Worm (Caenorhabditis elegans): ENCODE data around the gene dep-1.

ce11 chrII:9029218-9029672 is 9.6 kb upstream of the dep-1 start, which contains the start of gene F37B12.1:
- TF ChIP-seq unc-62 (GFP tag; optimal IDR thresholded peaks at IDR 0.05) (no peak), lin-13 (tag; optimal IDR thresholded peaks at IDR 0.05) (no peak), unc-39 (tag; optimal IDR thresholded peaks at IDR 0.05) (no peak), ceh-83 (GFP tag; optimal IDR thresholded peaks at IDR 0.05) (no peak), nhr-237 (tag; optimal IDR thresholded peaks at IDR 0.05) (no peak), nhr-12 (tag; optimal IDR thresholded peaks at IDR 0.05) (no peak), tbx-8 (GFP tag; optimal IDR thresholded peaks at IDR 0.05) (no peak), mls-2 (tag; optimal IDR thresholded peaks at IDR 0.05) (no peak), mep-1 (tag; optimal IDR thresholded peaks at IDR 0.05) (no peak)

Data from whole organism, mixed stage, embryonic.